Worm (Caenorhabditis elegans): ENCODE data around the gene bkip-1.

bkip-1 gene

DNA sequence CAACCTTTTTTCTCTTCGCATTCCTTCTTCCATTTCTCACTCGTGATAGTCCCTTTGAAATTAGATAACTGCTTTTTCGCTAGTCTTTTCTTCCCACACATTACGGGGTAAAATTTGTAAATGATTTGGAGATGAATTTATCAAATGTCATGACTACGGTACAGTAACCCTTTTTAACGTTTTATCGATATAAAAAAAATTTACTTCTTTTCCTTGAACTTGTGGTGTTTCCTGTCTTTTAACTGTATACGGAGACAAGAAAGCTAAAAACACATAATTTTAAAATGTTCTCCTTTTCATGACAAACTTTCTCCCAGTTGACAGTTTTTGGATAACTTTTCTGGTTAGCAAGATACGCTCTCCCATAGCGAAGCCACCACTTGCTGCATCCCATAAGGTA, 49.0 kb downstream of the bkip-1 start, which contains the start of gene W03H9.1:
Gene W03H9.1, minus strand, starts transcription at position 101 of the 400 bp plus-strand sequence.
- no peak for TF ChIP-seq lsy-12 (tag; optimal IDR thresholded peaks at IDR 0.05)
- TF ChIP-seq eor-1 (tag; optimal IDR thresholded peaks at IDR 0.05) = no peak

DNA sequence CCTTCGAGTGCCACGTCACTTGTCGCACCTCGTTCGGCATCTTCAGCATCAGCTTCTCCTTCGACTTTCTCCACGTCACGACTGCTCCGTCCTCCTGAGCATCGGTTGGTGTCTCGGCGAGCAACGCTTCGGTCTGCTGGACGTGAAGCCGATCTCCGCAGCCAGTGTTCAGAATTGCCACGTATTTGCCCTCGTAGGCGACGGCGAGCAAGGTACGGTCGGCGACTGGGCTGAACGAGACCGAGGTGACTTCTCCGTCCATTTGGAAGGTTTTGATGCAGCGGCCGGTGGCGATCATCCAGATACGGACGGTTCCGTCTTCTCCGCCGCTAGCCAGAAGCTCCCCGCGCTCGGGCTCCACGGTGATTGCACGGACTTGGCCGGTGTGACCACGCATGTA, 51.2 kb downstream of the bkip-1 start:
- TF ChIP-seq mdl-1 (tag; optimal IDR thresholded peaks at IDR 0.05) = no peak
- no peak for TF ChIP-seq mml-1 (tag; optimal IDR thresholded peaks at IDR 0.05)
- no peak for TF ChIP-seq ceh-28 (tag; optimal IDR thresholded peaks at IDR 0.05)
- no peak for TF ChIP-seq elt-2 (tag; optimal IDR thresholded peaks at IDR 0.05)
- no peak for TF ChIP-seq nhr-11 (tag; optimal IDR thresholded peaks at IDR 0.05)
- TF ChIP-seq ceh-16 (tag; optimal IDR thresholded peaks at IDR 0.05) = no peak
- no peak for TF ChIP-seq lsy-12 (tag; optimal IDR thresholded peaks at IDR 0.05)
- TF ChIP-seq fkh-10 (GFP tag; optimal IDR thresholded peaks at IDR 0.05) = no peak
- no peak for TF ChIP-seq snpc-4 (tag; optimal IDR thresholded peaks at IDR 0.05)
- no peak for TF ChIP-seq sea-2 (GFP tag; optimal IDR thresholded peaks at IDR 0.05)
- no peak for TF ChIP-seq hmg-11 (tag; optimal IDR thresholded peaks at IDR 0.05)
- TF ChIP-seq skn-1 (tag; optimal IDR thresholded peaks at IDR 0.05) = no peak
- no peak for TF ChIP-seq aly-2 (tag; optimal IDR thresholded peaks at IDR 0.05)
- TF ChIP-seq unc-62 (GFP tag; optimal IDR thresholded peaks at IDR 0.05) = no peak
